Worm (Caenorhabditis elegans): Measurements from ENCODE around the gene C34C12.2.

DNA sequence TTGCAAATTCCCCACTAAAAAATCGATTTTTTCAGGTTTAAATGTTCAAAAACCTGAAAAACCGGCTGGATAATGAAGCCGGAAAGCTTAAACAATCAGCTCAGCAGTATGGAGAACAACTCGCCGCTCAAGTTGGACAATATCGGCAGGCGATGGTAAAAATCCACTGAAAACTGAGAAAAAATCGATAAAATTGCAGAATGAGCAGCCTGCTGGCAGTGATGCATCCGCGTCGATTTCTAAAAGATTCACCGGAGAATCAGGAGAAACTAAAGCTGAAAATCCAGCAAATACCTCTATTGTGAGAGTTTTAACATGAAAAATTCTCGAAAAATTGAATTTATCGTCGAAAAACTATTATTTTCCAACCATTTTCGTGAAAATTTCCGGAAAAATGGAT lies 48.1 kb upstream of the C34C12.2 start, which contains the start of gene golg-4:
- TF ChIP-seq skn-1 (tag; optimal IDR thresholded peaks at IDR 0.05): no peak
- TF ChIP-seq fos-1 (tag; optimal IDR thresholded peaks at IDR 0.05): no peak
- no peak for TF ChIP-seq zag-1 (tag; optimal IDR thresholded peaks at IDR 0.05)
- no peak for TF ChIP-seq unc-62 (GFP tag; optimal IDR thresholded peaks at IDR 0.05)
- no peak for TF ChIP-seq ztf-11 (tag; optimal IDR thresholded peaks at IDR 0.05)
- TF ChIP-seq nhr-77 (tag; optimal IDR thresholded peaks at IDR 0.05): no peak
- TF ChIP-seq nhr-12 (tag; optimal IDR thresholded peaks at IDR 0.05): no peak
- no peak for TF ChIP-seq ztf-4 (tag; optimal IDR thresholded peaks at IDR 0.05)
- TF ChIP-seq nhr-11 (tag; optimal IDR thresholded peaks at IDR 0.05): no peak
